Worm (Caenorhabditis elegans): ENCODE results near the gene sri-48.

ce11 chrII:3213898-3214297 lies 12.8 kb upstream of the sri-48 start, which contains the start of gene ZC239.4:
- no peak for TF ChIP-seq nhr-11 (tag; optimal IDR thresholded peaks at IDR 0.05)
- TF ChIP-seq zag-1 (tag; optimal IDR thresholded peaks at IDR 0.05), result no peak
- TF ChIP-seq R02D3.7 (tag; optimal IDR thresholded peaks at IDR 0.05), result no peak
- TF ChIP-seq pha-4 (GFP tag; IDR thresholded peaks at IDR 0.05), result no peak
- TF ChIP-seq pha-4 (tag; optimal IDR thresholded peaks at IDR 0.05), result no peak
- TF ChIP-seq hmg-1.1 (GFP tag; IDR thresholded peaks at IDR 0.05), result no peak
- no peak for TF ChIP-seq ZK546.5 (tag; optimal IDR thresholded peaks at IDR 0.05)
- no peak for TF ChIP-seq snpc-4 (tag; optimal IDR thresholded peaks at IDR 0.05)
- TF ChIP-seq unc-39 (tag; optimal IDR thresholded peaks at IDR 0.05), result no peak

All from whole organism, L4 larva.